Fruit fly (Drosophila melanogaster) whole organism, embryonic: Measurements from ENCODE around the gene CG9928.

Experiments used
- Atf3 ChIP-seq: fragments of 200-800 bp; sonication (Bioruptor generic); optimal IDR thresholded peaks from 3 replicates; lab custom pipeline; 2016; ENCODE audit warnings: missing biosample characterization, missing genetic modification characterization
- Atf6 ChIP-seq: fragments of 200-800 bp; sonication (Bioruptor generic); IDR thresholded peaks from 2 replicates; pipeline ENCODE4 v1.3.6; 2022; ENCODE audit warnings: missing biosample characterization, missing genetic modification characterization
- BEAF-32 ChIP-seq: fragments of 200-800 bp; sonication (Bioruptor generic); optimal IDR thresholded peaks from 3 replicates; lab custom pipeline; 2017; ENCODE audit warnings: missing biosample characterization, missing genetic modification characterization, mild to moderate bottlenecking, moderate library complexity, missing genetic modification reagents
- CG10462 ChIP-seq: fragments of 200-800 bp; sonication (Bioruptor generic); optimal IDR thresholded peaks from 2 replicates; lab custom pipeline; 2016; ENCODE audit warnings: missing biosample characterization, missing genetic modification characterization
- CG12236 ChIP-seq: fragments of 200-800 bp; sonication (Bioruptor generic); optimal IDR thresholded peaks from 2 replicates; lab custom pipeline; 2016; ENCODE audit warnings: missing biosample characterization, missing genetic modification characterization
- CG12659 ChIP-seq: fragments of 200-800 bp; sonication (Bioruptor generic); optimal IDR thresholded peaks from 3 replicates; lab custom pipeline; 2017; ENCODE audit warnings: mild to moderate bottlenecking, missing biosample characterization, missing genetic modification reagents, missing genetic modification characterization
- CG12942 ChIP-seq: fragments of 200-800 bp; sonication (Bioruptor generic); optimal IDR thresholded peaks from 3 replicates; lab custom pipeline; 2016; ENCODE audit warnings: missing biosample characterization, missing genetic modification characterization
- CG14710 ChIP-seq: fragments of 200-800 bp; sonication (Bioruptor generic); optimal IDR thresholded peaks from 3 replicates; lab custom pipeline; 2019; ENCODE audit warnings: missing biosample characterization, mild to moderate bottlenecking, missing genetic modification characterization, moderate library complexity
- CG2712 ChIP-seq: fragments of 200-800 bp; optimal IDR thresholded peaks from 3 replicates; lab custom pipeline; 2019; ENCODE audit warnings: missing biosample characterization, mild to moderate bottlenecking, missing genetic modification characterization, moderate library complexity
- CG2889 ChIP-seq: fragments of 200-800 bp; sonication (Bioruptor generic); IDR thresholded peaks from 3 replicates; pipeline ENCODE4 v1.3.6; 2022; ENCODE audit warnings: missing biosample characterization, missing genetic modification characterization
- CG30431 ChIP-seq: fragments of 200-800 bp; sonication (Bioruptor generic); optimal IDR thresholded peaks from 2 replicates; lab custom pipeline; 2017; ENCODE audit warnings: missing biosample characterization, missing genetic modification characterization
- CG4424 ChIP-seq: fragments of 200-800 bp; sonication (Bioruptor generic); optimal IDR thresholded peaks from 3 replicates; lab custom pipeline; 2016; ENCODE audit warnings: missing biosample characterization, missing genetic modification characterization
- CG4854 ChIP-seq: fragments of 200-800 bp; sonication (Bioruptor generic); optimal IDR thresholded peaks from 2 replicates; lab custom pipeline; 2016; ENCODE audit warnings: missing biosample characterization, missing genetic modification characterization, inconsistent platforms
- CG7928 ChIP-seq: fragments of 200-800 bp; sonication (Bioruptor generic); optimal IDR thresholded peaks from 2 replicates; lab custom pipeline; 2017; ENCODE audit warnings: missing biosample characterization, mild to moderate bottlenecking, missing genetic modification characterization
- CG7987 ChIP-seq: fragments of 200-800 bp; sonication (Bioruptor generic); optimal IDR thresholded peaks from 2 replicates; lab custom pipeline; 2018; ENCODE audit warnings: missing biosample characterization, mild to moderate bottlenecking, missing genetic modification characterization, moderate library complexity
- CG8290 ChIP-seq, 3 experiments: fragments of 200-800 bp; sonication (Bioruptor generic); optimal IDR thresholded peaks; 2 replicates each; lab custom pipeline; 2016 to 2019; ENCODE audit warnings: missing biosample characterization in 3 of 3, missing genetic modification characterization in 3 of 3, mild to moderate bottlenecking in 2 of 3, moderate library complexity in 1 of 3
- CG9437 ChIP-seq: fragments of 200-800 bp; sonication (Bioruptor generic); optimal IDR thresholded peaks from 2 replicates; lab custom pipeline; 2018; ENCODE audit warnings: missing biosample characterization, mild to moderate bottlenecking, missing genetic modification characterization
- Dip2 ChIP-seq: fragments of 200-800 bp; sonication (Bioruptor generic); IDR thresholded peaks from 2 replicates; pipeline ENCODE4 v1.3.6; 2022; ENCODE audit warnings: missing biosample characterization, missing genetic modification characterization
- Dref ChIP-seq: fragments of 200-800 bp; sonication (Bioruptor generic); IDR thresholded peaks from 2 replicates; pipeline ENCODE4 v1.3.6; 2022; ENCODE audit warnings: missing biosample characterization, missing genetic modification characterization
- Ets65A ChIP-seq: fragments of 200-800 bp; sonication (Bioruptor generic); peaks from one replicate; lab custom pipeline; 2016; ENCODE audit warnings: missing biosample characterization, missing genetic modification characterization
- Fer2 ChIP-seq: fragments of 200-800 bp; sonication (Bioruptor generic); optimal IDR thresholded peaks from 2 replicates; lab custom pipeline; 2018; ENCODE audit warnings: missing biosample characterization, mild to moderate bottlenecking, missing genetic modification characterization, moderate library complexity
- Gug ChIP-seq: fragments of 200-800 bp; sonication (Bioruptor generic); IDR thresholded peaks from 4 replicates; pipeline ENCODE4 v1.3.6; 2022; ENCODE audit warnings: missing biosample characterization, missing genetic modification characterization
- HHEX ChIP-seq: fragments of 200-800 bp; sonication (Bioruptor generic); optimal IDR thresholded peaks from 3 replicates; lab custom pipeline; 2017; ENCODE audit warnings: missing biosample characterization, mild to moderate bottlenecking, missing genetic modification characterization, missing genetic modification reagents
- Hr3 ChIP-seq: fragments of 200-800 bp; sonication (Bioruptor generic); optimal IDR thresholded peaks from 3 replicates; lab custom pipeline; 2016; ENCODE audit warnings: missing biosample characterization, missing genetic modification characterization
- Hsf ChIP-seq: fragments of 200-800 bp; sonication (Bioruptor generic); optimal IDR thresholded peaks from 3 replicates; lab custom pipeline; 2016; ENCODE audit warnings: missing biosample characterization, missing genetic modification characterization
- Lhr ChIP-seq: fragments of 200-800 bp; sonication (Bioruptor generic); optimal IDR thresholded peaks from 3 replicates; lab custom pipeline; 2017; ENCODE audit warnings: mild to moderate bottlenecking, missing biosample characterization, missing genetic modification reagents, missing genetic modification characterization
- Max ChIP-seq: fragments of 200-800 bp; sonication (Bioruptor generic); optimal IDR thresholded peaks from 2 replicates; lab custom pipeline; 2016; ENCODE audit warnings: missing biosample characterization, mild to moderate bottlenecking, missing genetic modification characterization
- Poxn ChIP-seq: fragments of 200-800 bp; sonication (Bioruptor generic); IDR thresholded peaks from 2 replicates; pipeline ENCODE4 v1.3.6; 2022; ENCODE audit warnings: missing biosample characterization, missing genetic modification characterization
- Side ChIP-seq: fragments of 200-800 bp; sonication (Bioruptor generic); optimal IDR thresholded peaks from 2 replicates; lab custom pipeline; 2016; ENCODE audit warnings: missing biosample characterization, missing genetic modification characterization
- Sox100B ChIP-seq: fragments of 200-800 bp; sonication (Bioruptor generic); optimal IDR thresholded peaks from 3 replicates; lab custom pipeline; 2018; ENCODE audit warnings: missing biosample characterization, mild to moderate bottlenecking, missing genetic modification characterization
- Sry-β ChIP-seq: fragments of 200-800 bp; sonication (Bioruptor generic); optimal IDR thresholded peaks from 2 replicates; lab custom pipeline; 2018; ENCODE audit warnings: missing biosample characterization, mild to moderate bottlenecking, missing genetic modification characterization, moderate library complexity
- bsh ChIP-seq, 2 experiments: fragments of 200-800 bp; sonication (Bioruptor generic); optimal IDR thresholded peaks; 2 replicates each; lab custom pipeline; 2017 to 2018; ENCODE audit warnings: mild to moderate bottlenecking in 2 of 2, missing biosample characterization in 2 of 2, missing genetic modification characterization in 2 of 2, moderate library complexity in 1 of 2
- chn ChIP-seq: fragments of 200-800 bp; sonication (Bioruptor generic); optimal IDR thresholded peaks from 2 replicates; lab custom pipeline; 2016; ENCODE audit warnings: missing biosample characterization, missing genetic modification characterization
- dimm ChIP-seq: fragments of 200-800 bp; sonication (Bioruptor generic); IDR thresholded peaks from 2 replicates; pipeline ENCODE4 v1.3.6; 2022; ENCODE audit warnings: missing biosample characterization, missing genetic modification characterization
- dysf ChIP-seq: fragments of 200-800 bp; sonication (Bioruptor generic); IDR thresholded peaks from 3 replicates; pipeline ENCODE4 v1.3.6; 2022; ENCODE audit warnings: missing biosample characterization, missing genetic modification characterization
- gsb ChIP-seq: fragments of 200-800 bp; sonication (Bioruptor generic); IDR thresholded peaks from 2 replicates; pipeline ENCODE4 v1.3.6; 2022; ENCODE audit warnings: missing biosample characterization, missing genetic modification characterization
- jigr1 ChIP-seq: fragments of 200-800 bp; sonication (Bioruptor generic); IDR thresholded peaks from 3 replicates; pipeline ENCODE4 v1.3.6; 2022; ENCODE audit warnings: missing biosample characterization, missing genetic modification characterization
- jumu ChIP-seq: fragments of 200-800 bp; sonication (Bioruptor generic); optimal IDR thresholded peaks from 3 replicates; lab custom pipeline; 2016; ENCODE audit warnings: missing biosample characterization, missing genetic modification characterization
- kah ChIP-seq: fragments of 200-800 bp; sonication (Bioruptor generic); optimal IDR thresholded peaks from 2 replicates; lab custom pipeline; 2018; ENCODE audit warnings: missing biosample characterization, mild to moderate bottlenecking, missing genetic modification characterization
- ken ChIP-seq: fragments of 200-800 bp; sonication (Bioruptor generic); IDR thresholded peaks from 3 replicates; pipeline ENCODE4 v1.3.6; 2022; ENCODE audit warnings: missing biosample characterization, missing genetic modification characterization
- kni ChIP-seq: fragments of 200-800 bp; sonication (Bioruptor generic); optimal IDR thresholded peaks from 3 replicates; lab custom pipeline; 2017; ENCODE audit warnings: mild to moderate bottlenecking, missing biosample characterization, missing genetic modification reagents, missing genetic modification characterization
- pan ChIP-seq, 4 experiments: fragments of >200 bp in 3 of 4; fragments of 200-800 bp in 1 of 4; sonication (Bioruptor generic) in 1 of 4; optimal IDR thresholded peaks in 3 of 4; IDR thresholded peaks in 1 of 4; 2 replicates each; pipeline versions ENCODE4 v1.3.6 to Lab custom; 2017 to 2022; ENCODE audit warnings: missing biosample characterization in 2 of 4, missing genetic modification characterization in 2 of 4, mixed read lengths in 1 of 4
- pnt ChIP-seq: fragments of 200-800 bp; sonication (Bioruptor generic); optimal IDR thresholded peaks from 3 replicates; lab custom pipeline; 2016; ENCODE audit warnings: missing biosample characterization, missing genetic modification characterization
- run ChIP-seq: fragments of 200-800 bp; sonication (Bioruptor generic); optimal IDR thresholded peaks from 3 replicates; lab custom pipeline; 2018; ENCODE audit warnings: missing biosample characterization, mild to moderate bottlenecking, missing genetic modification characterization
- scrt ChIP-seq: fragments of 200-800 bp; sonication (Bioruptor generic); optimal IDR thresholded peaks from 2 replicates; lab custom pipeline; 2018; ENCODE audit warnings: missing biosample characterization, mild to moderate bottlenecking, missing genetic modification characterization, moderate library complexity
- tll ChIP-seq, 2 experiments: fragments of 200-800 bp in 1 of 2; fragments of >200 bp in 1 of 2; sonication (Bioruptor generic) in 1 of 2; optimal IDR thresholded peaks; 2 replicates each; lab custom pipeline; 2017 to 2019; ENCODE audit warnings: missing biosample characterization in 2 of 2, missing genetic modification characterization in 2 of 2, mild to moderate bottlenecking in 1 of 2, moderate library complexity in 1 of 2
- toy ChIP-seq: fragments of 200-800 bp; sonication (Bioruptor generic); IDR thresholded peaks from 2 replicates; pipeline ENCODE4 v1.3.6; 2022; ENCODE audit warnings: missing biosample characterization, missing genetic modification characterization
- wek ChIP-seq: fragments of 200-800 bp; sonication (Bioruptor generic); optimal IDR thresholded peaks from 3 replicates; lab custom pipeline; 2018; ENCODE audit warnings: missing biosample characterization, mild to moderate bottlenecking, missing genetic modification characterization, moderate library complexity
- zf30C ChIP-seq: fragments of 200-800 bp; sonication (Bioruptor generic); optimal IDR thresholded peaks from 3 replicates; lab custom pipeline; 2018; ENCODE audit warnings: missing biosample characterization, mild to moderate bottlenecking, missing genetic modification characterization

Gene CG9928

dm6 chr2L:13176701-13177249 lies 34.1 kb upstream of the CG9928 start, which contains the start of the genes Sfmbt and CG5439 (continued):
- TF ChIP-seq toy (no peak), CG30431 (GFP tag; lab: Kevin White, UChicago) (peak; percentile 58), dysf (GFP tag; lab: Robert Waterston, UW) (peak; percentile 74), scrt (GFP tag; lab: Kevin White, UChicago) (no peak), CG10462 (GFP tag; lab: Kevin White, UChicago) (peak; percentile 46), ken (GFP tag; lab: Robert Waterston, UW) (peak; percentile 42; the same call in 1 of the 3 replicates), Fer2 (tag; lab: Kevin White, UChicago) (peak; percentile 57), CG7928 (peak; percentile 100), BEAF-32 (peak; percentile 72), CG12659 (GFP tag; lab: Kevin White, UChicago) (peak; percentile 94), Dip2 (GFP tag; lab: Robert Waterston, UW) (no peak), pnt (GFP tag; lab: Kevin White, UChicago) (peak; percentile 82), Sry-β (GFP tag; lab: Kevin White, UChicago) (peak; percentile 80), CG4424 (GFP tag; lab: Kevin White, UChicago) (peak; percentile 83), run (no peak), dimm (GFP tag; lab: Robert Waterston, UW) (peak; percentile 17; the same call in 1 of the 2 replicates), Hr3 (GFP tag; lab: Kevin White, UChicago) (peak; percentile 89), kah (GFP tag; lab: Kevin White, UChicago) (no peak), bsh (GFP tag; optimal IDR thresholded peaks at IDR 0.05; lab: Kevin White, UChicago) (peak in 1 of 2 experiments; percentile 50), Side (peak; percentile 54), Poxn (no peak; the same call in 1 of the 2 replicates), Max (GFP tag; lab: Kevin White, UChicago) (peak; percentile 82), CG14710 (peak; percentile 95), Lhr (GFP tag; lab: Kevin White, UChicago) (peak; percentile 69), Gug (GFP tag; lab: Robert Waterston, UW) (peak; percentile 88), gsb (GFP tag; lab: Robert Waterston, UW) (0 out of 2 replicates have a peak, but pooled peaks have one; percentile 12), Ets65A (GFP tag; lab: Kevin White, UChicago) (peak; percentile 98), jumu (peak; percentile 85), CG8290 (GFP tag; optimal IDR thresholded peaks at IDR 0.05; lab: Kevin White, UChicago) (peak; percentile 75), CG8290 (tag; optimal IDR thresholded peaks at IDR 0.05; lab: Kevin White, UChicago) (peak in 1 of 2 experiments; percentile 58), Sox100B (GFP tag; lab: Kevin White, UChicago) (no peak), wek (GFP tag; lab: Kevin White, UChicago) (no peak), CG12942 (GFP tag; lab: Kevin White, UChicago) (peak; percentile 78), CG7987 (GFP tag; lab: Kevin White, UChicago) (peak; percentile 15), HHEX (GFP tag; lab: Kevin White, UChicago) (peak; percentile 72), CG2712 (tag; lab: Kevin White, UChicago) (peak; percentile 82), Atf6 (GFP tag; lab: Robert Waterston, UW) (peak; percentile 53; the same call in 1 of the 2 replicates), chn (GFP tag; lab: Kevin White, UChicago) (peak; percentile 71), pan (optimal IDR thresholded peaks at IDR 0.05; lab: Kevin White, UChicago) (no peak), pan (GFP tag; optimal IDR thresholded peaks at IDR 0.05 in 1 of 2, IDR thresholded peaks at IDR 0.05 in 1 of 2) (peak in 1 of 2 experiments; percentile 15), zf30C (GFP tag; lab: Kevin White, UChicago) (no peak), Dref (GFP tag; lab: Robert Waterston, UW) (peak; percentile 81), CG4854 (peak; percentile 71), CG9437 (GFP tag; lab: Kevin White, UChicago) (peak; percentile 29), kni (GFP tag; lab: Kevin White, UChicago) (no peak), CG2889 (GFP tag; lab: Robert Waterston, UW) (no peak), jigr1 (GFP tag; lab: Robert Waterston, UW) (peak; percentile 45; the same call in 1 of the 3 replicates), CG12236 (GFP tag; lab: Kevin White, UChicago) (peak; percentile 25), Hsf (GFP tag; lab: Kevin White, UChicago) (peak; percentile 83), Atf3 (GFP tag; lab: Kevin White, UChicago) (peak; percentile 53), tll (GFP tag; optimal IDR thresholded peaks at IDR 0.05; lab: Kevin White, UChicago) (peak; percentile 59 to 80)
